Fruit fly (Drosophila melanogaster) S2 (cell line): Measurements from ENCODE around the gene CG43175.

Experiments used
- CG8478 ChIP-seq: fragments of >200 bp; optimal IDR thresholded peaks from 2 replicates; lab custom pipeline; 2018
- CTCF ChIP-seq, 2 experiments: fragments of >200 bp; optimal IDR thresholded peaks; 2 replicates each; lab custom pipeline; 2018

DNA sequence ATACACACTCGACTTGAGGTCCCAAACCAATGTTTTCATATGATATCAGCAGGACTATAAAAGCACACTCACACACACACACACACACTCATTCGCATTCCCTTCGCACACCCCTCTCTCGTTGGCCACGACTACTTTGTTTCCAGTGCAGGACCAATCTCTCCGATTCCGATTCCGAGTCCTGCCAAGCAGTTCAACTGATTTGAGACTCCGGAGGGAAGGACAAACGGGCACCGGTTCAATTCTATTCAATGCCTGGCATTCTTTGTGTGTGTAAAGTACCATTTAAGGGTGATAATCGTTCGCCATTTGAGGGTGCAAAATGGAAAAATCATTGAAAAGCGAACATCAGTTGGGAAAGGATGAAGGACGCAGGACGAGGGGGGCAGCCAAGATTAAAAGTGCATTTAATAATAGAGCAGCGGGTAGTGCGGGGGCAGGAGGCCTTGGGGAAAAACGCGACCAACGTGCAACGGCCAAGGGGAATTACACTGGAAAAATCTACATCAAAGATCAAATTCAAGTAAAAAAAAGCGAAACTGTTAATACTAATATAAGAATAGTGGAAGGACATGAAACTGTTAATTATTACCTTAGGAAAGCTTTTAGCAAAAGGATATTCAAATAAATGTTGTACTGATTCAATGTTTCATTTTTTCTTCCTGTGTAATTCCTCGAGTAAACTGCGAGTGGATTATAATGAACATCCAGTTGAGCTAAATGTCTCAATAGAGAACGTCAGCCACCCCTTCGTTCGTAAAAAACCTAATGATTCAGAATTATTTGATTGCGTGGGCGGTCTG lies 46.7 kb upstream of the CG43175 start:
- TF ChIP-seq CG8478, result no peak
- TF ChIP-seq CTCF (optimal IDR thresholded peaks at IDR 0.05; lab: Kevin White, UChicago), result no peak
